Fruit fly (Drosophila melanogaster): ENCODE results near the gene CG31960.

The CG31960 gene

dm6 chr2L:3802818-3803456 lies 18.2 kb downstream of the CG31960 start:
- TF ChIP-seq CG8478 (optimal IDR thresholded peaks at IDR 0.05) (no peak), CTCF (optimal IDR thresholded peaks at IDR 0.05) (peak in 1 of 2 experiments; percentile 37)

DNA sequence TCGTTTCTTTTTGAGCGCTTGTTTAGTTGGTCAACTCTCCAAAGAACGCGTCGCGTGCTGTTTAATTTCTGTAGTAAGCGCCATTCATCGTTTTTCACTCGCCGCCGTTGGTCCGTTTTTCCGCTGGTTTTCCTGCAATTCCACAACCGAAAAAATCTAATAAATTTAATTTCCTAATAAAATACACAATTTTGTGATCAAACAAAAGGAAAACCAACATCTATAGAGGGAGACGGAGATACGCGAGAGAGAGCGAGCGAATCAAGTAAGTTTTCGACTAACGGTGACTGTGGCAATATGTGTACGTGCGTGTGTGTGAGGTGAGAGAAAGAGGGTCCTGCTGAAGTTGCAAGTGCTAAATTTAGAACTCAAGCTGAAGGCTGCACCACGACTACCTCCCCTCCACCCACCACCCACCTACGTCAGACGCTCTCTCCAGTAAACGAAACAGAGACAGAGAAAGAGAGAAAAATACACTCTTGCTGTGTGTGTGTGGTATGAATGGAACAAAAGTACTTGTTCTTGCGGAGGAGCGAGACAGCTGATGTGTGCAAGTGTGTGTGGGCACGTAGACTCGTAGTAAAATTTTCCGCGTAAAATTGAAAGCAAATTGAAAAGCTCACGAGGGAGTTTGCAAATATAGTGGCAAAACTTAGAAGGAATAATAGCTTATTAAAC lies 18.9 kb downstream of the CG31960 start, which contains the start of gene Reph:
Gene Reph, plus strand, starts transcription at position 80 of the 678 bp plus-strand sequence.
- TF ChIP-seq CTCF (optimal IDR thresholded peaks at IDR 0.05) (peak in 1 of 2 experiments; percentile 6), CG8478 (optimal IDR thresholded peaks at IDR 0.05) (no peak)

- TF ChIP-seq CG8478 (optimal IDR thresholded peaks at IDR 0.05) (no peak), CTCF (optimal IDR thresholded peaks at IDR 0.05) (no peak)
These were observed 20.0 kb downstream of the CG31960 start for dm6 chr2L:3804641-3805273.

DNA sequence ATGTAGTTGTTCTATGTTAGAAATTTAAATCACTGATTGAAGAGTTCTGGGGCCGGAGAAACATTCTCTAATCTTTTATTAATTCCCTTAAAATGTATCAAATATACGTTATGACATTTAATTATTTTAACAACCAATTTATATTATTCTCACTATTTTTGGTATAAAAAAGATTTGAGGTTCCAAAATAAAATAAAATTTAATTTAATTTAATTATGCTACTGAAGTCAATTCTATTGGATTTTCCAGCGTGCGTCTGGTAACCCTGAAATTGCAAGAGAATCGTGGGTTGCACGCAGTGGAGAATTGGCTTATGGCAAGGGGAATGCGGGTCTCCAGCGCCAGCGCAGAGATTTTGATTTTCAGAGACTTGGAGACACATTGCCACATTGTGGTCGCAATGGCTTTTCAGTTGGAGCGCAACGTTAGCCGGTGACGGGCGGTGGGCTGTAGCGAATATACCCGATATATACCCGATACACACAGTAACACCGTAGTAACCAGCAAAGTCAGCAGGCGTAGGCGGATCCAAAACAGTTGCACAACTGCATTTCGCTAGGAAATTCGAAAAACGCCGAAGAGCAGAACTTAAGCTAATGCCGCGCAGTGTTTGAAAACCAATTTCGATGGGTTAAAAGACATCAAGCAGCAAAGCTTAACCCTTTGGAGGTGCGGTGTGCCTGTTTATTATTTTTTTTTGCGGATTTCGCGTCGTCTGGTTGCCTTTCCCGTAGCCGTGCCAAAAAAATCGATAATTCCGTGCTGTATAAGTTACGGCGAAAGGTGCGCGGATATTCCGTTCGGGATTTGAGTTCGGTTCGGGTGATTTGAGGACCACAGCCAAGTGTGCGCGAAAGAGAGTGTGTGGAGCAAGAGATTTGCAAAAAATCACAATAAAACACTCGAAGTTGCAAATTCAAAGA lies 20.8 kb downstream of the CG31960 start:
- TF ChIP-seq CG8478 (optimal IDR thresholded peaks at IDR 0.05) (no peak), CTCF (optimal IDR thresholded peaks at IDR 0.05) (no peak)

dm6 chr2L:3806197-3807030 lies 21.7 kb downstream of the CG31960 start:
- no peak for TF ChIP-seq CG8478 (optimal IDR thresholded peaks at IDR 0.05)
- no peak for TF ChIP-seq CTCF (optimal IDR thresholded peaks at IDR 0.05)

DNA sequence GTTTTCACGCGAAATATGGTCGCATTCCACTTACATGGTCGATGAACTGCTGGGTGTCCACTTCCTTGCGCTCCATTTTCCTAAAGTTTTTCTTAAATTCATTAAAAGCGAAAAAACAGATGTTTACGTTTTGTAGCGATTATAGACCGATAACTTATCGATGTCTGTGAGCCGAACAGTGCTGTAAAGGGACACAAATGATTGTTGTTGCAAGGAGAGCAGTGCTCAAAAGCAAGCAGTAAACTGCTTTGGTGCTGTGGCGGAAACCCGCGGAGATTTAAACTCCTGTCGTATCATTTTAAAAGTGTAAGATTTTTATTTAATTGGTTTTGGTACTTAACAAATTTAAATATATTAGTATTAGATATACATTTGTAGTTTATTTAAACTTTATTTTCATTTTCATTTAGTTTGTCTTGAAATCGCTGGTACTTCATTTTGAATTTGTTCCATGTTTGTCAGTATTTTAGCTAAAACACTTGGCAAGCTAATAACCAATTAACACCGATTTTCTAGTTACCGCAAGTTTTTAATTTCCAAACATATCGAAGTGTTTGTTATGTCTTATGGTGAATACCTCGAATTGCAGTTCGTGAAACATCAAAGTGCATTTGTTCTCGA lies 28.6 kb downstream of the CG31960 start, which contains the start of gene CG3407:
Gene CG3407, minus strand, starts transcription at position 156 of the 621 bp plus-strand sequence.
- no peak for TF ChIP-seq CG8478 (optimal IDR thresholded peaks at IDR 0.05)
- peak in 1 of 2 experiments; percentile 60 for TF ChIP-seq CTCF (optimal IDR thresholded peaks at IDR 0.05)

DNA sequence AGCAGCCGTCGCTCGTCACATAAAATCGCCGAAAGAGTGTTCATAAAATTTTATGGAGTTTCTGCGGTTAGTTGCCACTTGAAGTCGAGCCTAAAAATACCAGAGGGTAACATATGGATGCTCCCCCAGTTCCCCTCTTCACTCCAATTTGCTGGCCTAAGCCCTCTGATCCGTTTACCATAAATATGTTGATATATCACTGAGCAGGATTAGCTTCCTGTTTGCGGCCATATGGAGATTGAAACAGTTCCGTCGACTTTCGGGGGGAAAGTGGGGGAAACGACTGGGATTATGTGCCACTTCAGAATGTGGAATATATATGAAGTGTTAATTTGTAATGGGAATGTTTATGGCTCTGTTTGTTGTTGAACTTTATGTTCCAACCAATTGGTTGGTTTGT lies 29.4 kb downstream of the CG31960 start:
- TF ChIP-seq CTCF (optimal IDR thresholded peaks at IDR 0.05) (no peak), CG8478 (optimal IDR thresholded peaks at IDR 0.05) (no peak)

dm6 chr2L:3818903-3819302 lies 34.2 kb downstream of the CG31960 start:
- no peak for TF ChIP-seq CG8478 (optimal IDR thresholded peaks at IDR 0.05)
- TF ChIP-seq CTCF (optimal IDR thresholded peaks at IDR 0.05) = no peak

DNA sequence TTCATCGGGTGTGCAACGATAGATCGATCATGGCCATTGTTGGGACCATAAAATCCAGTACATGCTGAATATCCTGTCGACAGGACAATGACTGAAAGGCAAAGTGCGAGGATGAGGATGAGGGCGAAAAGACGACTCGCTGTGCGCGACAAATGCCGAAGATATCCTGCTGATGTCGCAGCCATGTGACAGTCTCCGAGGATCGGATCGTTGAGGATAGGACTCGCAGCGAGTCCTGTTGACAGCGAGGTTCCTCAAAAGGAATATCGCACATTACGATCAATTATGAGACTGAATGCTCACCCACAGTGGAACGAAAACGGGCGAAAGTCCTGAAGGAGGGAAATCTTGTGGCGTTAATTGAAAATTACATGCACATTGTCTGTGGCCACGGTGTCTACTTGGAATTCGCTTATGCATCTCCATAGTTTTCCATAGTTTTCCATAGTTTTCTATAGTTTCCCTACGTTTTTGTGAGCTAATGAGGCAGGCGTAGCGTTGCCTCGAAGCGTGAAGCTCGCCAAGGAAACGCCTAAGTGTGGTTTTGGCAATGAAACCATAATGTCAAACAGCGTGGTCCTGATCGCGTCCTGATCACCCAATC lies 37.8 kb downstream of the CG31960 start:
- TF ChIP-seq CTCF (optimal IDR thresholded peaks at IDR 0.05) = no peak
- no peak for TF ChIP-seq CG8478 (optimal IDR thresholded peaks at IDR 0.05)

- TF ChIP-seq CG8478 (optimal IDR thresholded peaks at IDR 0.05) (no peak), CTCF (optimal IDR thresholded peaks at IDR 0.05) (no peak)
These were observed 39.1 kb downstream of the CG31960 start for dm6 chr2L:3823835-3824234.

dm6 chr2L:3825413-3825812 lies 40.7 kb downstream of the CG31960 start, which contains the start of gene slp1:
slp1 (plus strand) TSS chr2L:3825675.
- TF ChIP-seq CTCF (optimal IDR thresholded peaks at IDR 0.05) (no peak), CG8478 (optimal IDR thresholded peaks at IDR 0.05) (no peak)

DNA sequence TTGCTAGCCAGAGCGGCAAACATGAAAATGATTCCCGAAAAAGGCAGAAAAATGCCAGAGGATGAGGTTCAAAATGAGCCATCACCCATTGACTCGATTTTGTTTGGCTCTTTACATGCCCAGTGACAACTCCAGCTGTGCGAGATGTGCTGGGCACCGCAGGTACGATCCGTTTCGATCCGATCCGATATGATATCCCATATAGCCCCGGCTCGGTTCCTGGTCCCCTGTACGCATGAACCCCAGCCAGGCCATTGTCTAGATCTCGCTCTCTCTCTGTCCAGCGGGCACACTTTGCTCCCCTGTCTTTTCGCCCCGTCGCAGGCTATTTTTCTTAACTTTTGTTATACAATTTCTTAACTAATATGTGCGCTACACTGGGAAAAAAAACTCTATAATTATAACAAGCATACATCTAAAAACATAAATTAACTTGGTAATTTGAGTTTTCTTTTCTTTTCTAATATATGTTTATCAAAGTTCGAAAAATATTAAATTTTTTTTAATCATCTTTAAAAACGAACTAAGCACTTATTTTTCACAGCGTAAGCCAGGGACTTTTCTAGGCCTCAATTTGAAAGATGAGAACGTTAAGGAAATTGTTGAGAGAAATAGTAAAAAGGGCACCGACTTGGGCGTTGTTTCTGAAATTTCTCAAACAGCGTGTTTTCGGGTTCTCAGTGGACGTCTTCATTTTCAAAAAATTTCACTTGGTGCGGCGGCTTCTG lies 42.8 kb downstream of the CG31960 start:
- TF ChIP-seq CTCF (optimal IDR thresholded peaks at IDR 0.05) = no peak
- no peak for TF ChIP-seq CG8478 (optimal IDR thresholded peaks at IDR 0.05)

Data from S2 (cell line).